Worm (Caenorhabditis elegans) whole organism, L3 larva: ENCODE measurements around the gene nuo-5.

Experiments used
- aly-2 ChIP-seq: fragments of 150-350 bp; optimal IDR thresholded peaks from 2 replicates; lab custom pipeline; 2014; ENCODE audit warnings: missing biosample characterization, missing genetic modification characterization
- ceh-82 ChIP-seq: fragments of 150-350 bp; optimal IDR thresholded peaks from 2 replicates; lab custom pipeline; 2014; ENCODE audit warnings: missing biosample characterization, missing genetic modification characterization
- lin-15B ChIP-seq: fragments of 150-350 bp; optimal IDR thresholded peaks from 2 replicates; lab custom pipeline; 2014; ENCODE audit warnings: missing biosample characterization, missing genetic modification characterization
- mdl-1 ChIP-seq: fragments of 150-350 bp; optimal IDR thresholded peaks from 2 replicates; lab custom pipeline; 2014; ENCODE audit warnings: missing biosample characterization, missing genetic modification characterization
- nfya-1 ChIP-seq: sonication (generic microtip); optimal IDR thresholded peaks from 2 replicates; lab custom pipeline; 2017; ENCODE audit warnings: missing genetic modification characterization, mild to moderate bottlenecking, missing compliant biosample characterization, antibody characterized with exemption, moderate library complexity; ENCODE audit not compliant: insufficient read depth
- nhr-12 ChIP-seq: fragments of 150-350 bp; optimal IDR thresholded peaks from 2 replicates; lab custom pipeline; 2014; ENCODE audit warnings: missing biosample characterization, missing genetic modification characterization
- pha-4 ChIP-seq: fragments of 150-350 bp; optimal IDR thresholded peaks from 2 replicates; lab custom pipeline; 2014; ENCODE audit warnings: missing biosample characterization, missing genetic modification reagents, missing genetic modification characterization
- unc-62 ChIP-seq: fragments of 150-350 bp; sonication (generic microtip); optimal IDR thresholded peaks from 4 replicates; lab custom pipeline; 2014; ENCODE audit warnings: missing biosample characterization, missing genetic modification reagents, missing genetic modification characterization
- ztf-11 ChIP-seq: fragments of 150-350 bp; optimal IDR thresholded peaks from 2 replicates; lab custom pipeline; 2014; ENCODE audit warnings: missing biosample characterization, missing genetic modification characterization
- ztf-4 ChIP-seq: fragments of 150-350 bp; optimal IDR thresholded peaks from 2 replicates; lab custom pipeline; 2014; ENCODE audit warnings: missing biosample characterization, missing genetic modification characterization

- TF ChIP-seq mdl-1 (tag; lab: Kevin White, UChicago), result no peak
- TF ChIP-seq pha-4 (tag; lab: Kevin White, UChicago), result no peak
- no peak for TF ChIP-seq ceh-82
- no peak for TF ChIP-seq nhr-12 (tag; lab: Kevin White, UChicago)
- TF ChIP-seq lin-15B (tag; lab: Kevin White, UChicago), result no peak
- TF ChIP-seq unc-62, result no peak
- no peak for TF ChIP-seq nfya-1
- no peak for TF ChIP-seq ztf-4 (tag; lab: Kevin White, UChicago)
- TF ChIP-seq aly-2 (tag; lab: Kevin White, UChicago), result no peak
- TF ChIP-seq ztf-11 (tag; lab: Kevin White, UChicago), result no peak
These were observed 34.2 kb upstream of the nuo-5 start, which contains the start of gene ndx-2 for ce11 chrV:2664525-2665053.
